Worm (Caenorhabditis elegans): ENCODE results near the gene F27D9.12.
"Not testable (repeated sequence)": the region's sequence is repeated elsewhere in the genome, so short reads cannot be mapped to it uniquely, and the experiment has no call there.

DNA sequence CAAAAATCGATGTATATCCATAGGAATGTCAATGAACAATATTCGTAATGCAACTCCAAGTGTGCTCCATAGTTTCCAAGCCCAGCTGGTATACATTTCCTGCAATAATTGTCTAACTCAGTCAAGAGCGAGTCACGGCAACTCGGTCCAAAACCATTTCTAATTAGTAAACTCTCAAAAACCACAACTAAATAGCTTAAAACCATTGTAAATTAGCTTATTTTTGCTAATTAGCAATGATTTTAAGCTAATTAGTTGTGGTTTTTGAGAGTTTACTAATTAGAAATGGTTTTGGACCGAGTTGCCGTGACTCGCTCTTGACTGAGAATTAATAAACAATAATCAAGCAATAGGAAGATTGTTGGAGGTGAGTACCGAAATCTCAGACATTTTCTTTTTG lies 8.0 kb upstream of the F27D9.12 start, which contains the start of gene dhs-29:
- not testable (repeated sequence) for TF ChIP-seq pqm-1 (tag; optimal IDR thresholded peaks at IDR 0.05); zag-1 (tag; optimal IDR thresholded peaks at IDR 0.05); nhr-11 (tag; optimal IDR thresholded peaks at IDR 0.05); fkh-10 (GFP tag; optimal IDR thresholded peaks at IDR 0.05)
